Worm (Caenorhabditis elegans) whole organism, early embryonic: ENCODE measurements around the gene ints-6.

ENCODE experiments used
- B0310.2 ChIP-seq: sonication (generic microtip); optimal IDR thresholded peaks from 2 replicates; lab custom pipeline; 2016; ENCODE audit warnings: mild to moderate bottlenecking, missing genetic modification characterization, missing compliant biosample characterization
- aly-1 ChIP-seq: sonication (generic microtip); optimal IDR thresholded peaks from 2 replicates; lab custom pipeline; 2016; ENCODE audit warnings: missing genetic modification characterization, missing compliant biosample characterization
- ama-1 ChIP-seq: fragments of 150-350 bp; optimal IDR thresholded peaks from 2 replicates; lab custom pipeline; 2014
- ceh-13 ChIP-seq: fragments of 200-800 bp; sonication (Bioruptor generic); optimal IDR thresholded peaks from 2 replicates; lab custom pipeline; 2018; ENCODE audit warnings: mild to moderate bottlenecking, missing genetic modification characterization, missing compliant biosample characterization
- ceh-36 ChIP-seq: sonication (generic microtip); optimal IDR thresholded peaks from 2 replicates; lab custom pipeline; 2016; ENCODE audit warnings: missing genetic modification characterization, inconsistent platforms, missing compliant biosample characterization
- ets-7 ChIP-seq: sonication (generic microtip); optimal IDR thresholded peaks from 2 replicates; lab custom pipeline; 2016; ENCODE audit warnings: missing genotype, missing genetic modification characterization, missing compliant biosample characterization
- flt-1 ChIP-seq: fragments of 200-800 bp; sonication (Bioruptor generic); IDR thresholded peaks from 2 replicates; pipeline ENCODE4 v1.3.6; 2022; ENCODE audit warnings: missing genetic modification characterization, missing compliant biosample characterization
- hmbx-1 ChIP-seq: sonication (generic microtip); optimal IDR thresholded peaks from 2 replicates; lab custom pipeline; 2016; ENCODE audit warnings: mild to moderate bottlenecking, missing genetic modification characterization, missing compliant biosample characterization
- hmg-4 ChIP-seq: fragments of 200-800 bp; sonication (Bioruptor generic); optimal IDR thresholded peaks from 2 replicates; lab custom pipeline; 2018; ENCODE audit warnings: mild to moderate bottlenecking, missing genetic modification characterization, missing compliant biosample characterization
- pes-1 ChIP-seq: fragments of 200-800 bp; sonication (Bioruptor generic); IDR thresholded peaks from 2 replicates; pipeline ENCODE4 v1.3.6; 2022; ENCODE audit warnings: missing genetic modification reagents, missing genetic modification characterization, missing compliant biosample characterization
- scrt-1 ChIP-seq: fragments of 200-800 bp; sonication (Bioruptor generic); IDR thresholded peaks from 2 replicates; pipeline ENCODE4 v1.3.6; 2022; ENCODE audit warnings: missing genetic modification characterization, missing compliant biosample characterization
- tbx-11 ChIP-seq: fragments of 200-800 bp; sonication (Bioruptor generic); IDR thresholded peaks from 2 replicates; pipeline ENCODE4 v1.3.6; 2022; ENCODE audit warnings: missing genetic modification characterization, missing compliant biosample characterization
- tbx-37 ChIP-seq: fragments of 200-800 bp; sonication (Bioruptor generic); conservative IDR thresholded peaks from 2 replicates; pipeline ENCODE4 v1.3.6; 2022; ENCODE audit warnings: missing genetic modification reagents, missing genetic modification characterization, missing compliant biosample characterization
- tra-4 ChIP-seq: sonication (generic microtip); optimal IDR thresholded peaks from 2 replicates; lab custom pipeline; 2017; ENCODE audit warnings: missing genetic modification characterization, missing compliant biosample characterization

ce11 chrIV:8739294-8739693 is 47.7 kb downstream of the ints-6 start, which contains the start of gene F21D5.5:
- TF ChIP-seq ama-1 (lab: Kevin White, UChicago) (no peak), hmg-4 (GFP tag; lab: Kevin White, UChicago) (no peak), pes-1 (GFP tag; lab: Robert Waterston, UW) (no peak), hmbx-1 (tag; lab: Kevin White, UChicago) (no peak), tbx-11 (GFP tag; lab: Robert Waterston, UW) (no peak), ets-7 (tag; lab: Kevin White, UChicago) (no peak), ceh-36 (tag; lab: Kevin White, UChicago) (no peak), B0310.2 (tag; lab: Kevin White, UChicago) (no peak), flt-1 (no peak), tbx-37 (no peak), scrt-1 (GFP tag; lab: Robert Waterston, UW) (no peak), aly-1 (tag; lab: Kevin White, UChicago) (no peak), ceh-13 (GFP tag; lab: Kevin White, UChicago) (no peak), tra-4 (no peak)
